Fruit fly (Drosophila melanogaster): ENCODE measurements around the gene CG14223.

CG14223 gene

dm6 chrX:19696845-19697244, 33.1 kb upstream of the CG14223 start, which contains the start of gene Cdc42 (continued):
- no peak for TF ChIP-seq Bteb2 (GFP tag; optimal IDR thresholded peaks at IDR 0.05)
- TF ChIP-seq CG2875 (GFP tag; optimal IDR thresholded peaks at IDR 0.05) = no peak
- TF ChIP-seq CG2889 (GFP tag; IDR thresholded peaks at IDR 0.05) = no peak
- TF ChIP-seq ab (GFP tag; optimal IDR thresholded peaks at IDR 0.05) = no peak
- TF ChIP-seq CG6654 (GFP tag; optimal IDR thresholded peaks at IDR 0.05) = no peak
- TF ChIP-seq CG10543 (GFP tag; optimal IDR thresholded peaks at IDR 0.05) = no peak
- TF ChIP-seq CG32767 (GFP tag; IDR thresholded peaks at IDR 0.05) = no peak
- TF ChIP-seq CG10654 (GFP tag; optimal IDR thresholded peaks at IDR 0.05) = no peak
- TF ChIP-seq ara (GFP tag; IDR thresholded peaks at IDR 0.05) = no peak
- TF ChIP-seq wdn (GFP tag; IDR thresholded peaks at IDR 0.05) = no peak
- TF ChIP-seq MESR4 (GFP tag; optimal IDR thresholded peaks at IDR 0.05) = peak; percentile 48
- no peak for TF ChIP-seq CG31365 (tag; optimal IDR thresholded peaks at IDR 0.05)
- TF ChIP-seq CG4424 (GFP tag; optimal IDR thresholded peaks at IDR 0.05) = no peak
- TF ChIP-seq Nf-YC (tag; optimal IDR thresholded peaks at IDR 0.05) = no peak
- peak; percentile 45 for TF ChIP-seq amos (GFP tag; IDR thresholded peaks at IDR 0.05; ENCODE audit: partially characterized antibody)
- no peak for TF ChIP-seq tio (GFP tag; optimal IDR thresholded peaks at IDR 0.05)
- TF ChIP-seq CoRest (tag; optimal IDR thresholded peaks at IDR 0.05) = no peak
- TF ChIP-seq Rx (GFP tag; IDR thresholded peaks at IDR 0.05) = no peak
- peak; percentile 23 for TF ChIP-seq Ets97D (GFP tag; optimal IDR thresholded peaks at IDR 0.05)
- no peak for TF ChIP-seq lab (GFP tag; optimal IDR thresholded peaks at IDR 0.05)
- no peak for TF ChIP-seq Hmx (GFP tag; optimal IDR thresholded peaks at IDR 0.05)
- TF ChIP-seq Sox100B (GFP tag; optimal IDR thresholded peaks at IDR 0.05) = no peak
- TF ChIP-seq slp2 (GFP tag; optimal IDR thresholded peaks at IDR 0.05) = no peak
- TF ChIP-seq CG10565 (GFP tag; optimal IDR thresholded peaks at IDR 0.05) = no peak
- TF ChIP-seq C15 (GFP tag; IDR thresholded peaks at IDR 0.05) = no peak
- TF ChIP-seq zfh2 (GFP tag; optimal IDR thresholded peaks at IDR 0.05) = peak; percentile 6
- TF ChIP-seq nom (GFP tag; optimal IDR thresholded peaks at IDR 0.05) = no peak
- no peak for TF ChIP-seq CG6765 (GFP tag; optimal IDR thresholded peaks at IDR 0.05)
- no peak for TF ChIP-seq pfk (GFP tag; optimal IDR thresholded peaks at IDR 0.05)
- TF ChIP-seq vvl (GFP tag; IDR thresholded peaks at IDR 0.05) = no peak
- peak; percentile 32 for TF ChIP-seq stwl (tag; optimal IDR thresholded peaks at IDR 0.05)
- TF ChIP-seq Fer2 (tag; optimal IDR thresholded peaks at IDR 0.05) = no peak
- TF ChIP-seq CG2116 (GFP tag; optimal IDR thresholded peaks at IDR 0.05) = no peak
- peak; percentile 22 for TF ChIP-seq CG30020 (tag; optimal IDR thresholded peaks at IDR 0.05)
- peak; percentile 66 for TF ChIP-seq pzg (GFP tag; optimal IDR thresholded peaks at IDR 0.05)
- TF ChIP-seq danr (GFP tag; IDR thresholded peaks at IDR 0.05) = no peak
- TF ChIP-seq CG4820 (GFP tag; optimal IDR thresholded peaks at IDR 0.05) = no peak
- TF ChIP-seq CG13424 (tag; optimal IDR thresholded peaks at IDR 0.05) = no peak
- no peak for TF ChIP-seq inv (GFP tag; IDR thresholded peaks at IDR 0.05; ENCODE audit: partially characterized antibody)
- TF ChIP-seq her (GFP tag; optimal IDR thresholded peaks at IDR 0.05) = no peak
- TF ChIP-seq dati (GFP tag; IDR thresholded peaks at IDR 0.05) = no peak
- no peak for TF ChIP-seq CG9727 (GFP tag; optimal IDR thresholded peaks at IDR 0.05)
- TF ChIP-seq Scr (GFP tag; IDR thresholded peaks at IDR 0.05; ENCODE audit: partially characterized antibody) = 0 out of 2 replicates have a peak, but pooled peaks have one; percentile 13
- peak; percentile 20 for TF ChIP-seq CG9797 (GFP tag; optimal IDR thresholded peaks at IDR 0.05)
- TF ChIP-seq CG7271 (tag; optimal IDR thresholded peaks at IDR 0.05) = no peak
- TF ChIP-seq CG4617 (GFP tag; optimal IDR thresholded peaks at IDR 0.05; ENCODE audit: borderline replicate concordance) = peak; percentile 51
- TF ChIP-seq Camta (GFP tag; optimal IDR thresholded peaks at IDR 0.05) = no peak
- no peak for TF ChIP-seq hth (optimal IDR thresholded peaks at IDR 0.05)
- TF ChIP-seq CG16813 (GFP tag; IDR thresholded peaks at IDR 0.05; ENCODE audit: partially characterized antibody) = no peak
- peak; percentile 55 for TF ChIP-seq BEAF-32 (GFP tag; optimal IDR thresholded peaks at IDR 0.05)
- no peak for TF ChIP-seq kay (GFP tag; optimal IDR thresholded peaks at IDR 0.05)

All from whole organism, embryonic.